Worm (Caenorhabditis elegans): ENCODE measurements around the gene F23D12.7.

The F23D12.7 gene

DNA sequence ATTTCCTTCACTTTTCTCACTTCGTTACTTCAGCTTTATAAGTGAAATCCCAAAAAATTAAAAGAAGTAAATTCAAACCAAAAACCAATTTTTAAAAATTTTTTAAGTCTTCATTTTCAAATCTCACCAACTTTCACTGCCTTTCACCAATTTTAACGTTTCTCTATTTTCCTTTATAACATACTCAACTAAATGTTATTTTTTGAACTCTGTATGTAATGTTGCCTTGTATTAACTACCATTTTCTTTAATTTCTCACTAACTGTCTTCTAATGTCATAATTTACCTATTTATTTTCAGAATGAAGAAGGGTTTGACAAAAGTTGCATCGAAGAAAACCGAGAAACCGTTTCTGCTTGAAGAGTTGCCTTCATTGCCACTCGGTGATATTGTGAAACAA lies 8.9 kb downstream of the F23D12.7 start, which contains the start of gene F23D12.4:
Gene F23D12.4, plus strand, starts transcription at position 301 of the 400 bp plus-strand sequence.
- TF ChIP-seq nhr-12 (tag; optimal IDR thresholded peaks at IDR 0.05) (no peak), unc-62 (GFP tag; optimal IDR thresholded peaks at IDR 0.05) (no peak), ceh-83 (GFP tag; optimal IDR thresholded peaks at IDR 0.05) (no peak), ham-2 (GFP tag; optimal IDR thresholded peaks at IDR 0.05) (no peak), mep-1 (tag; optimal IDR thresholded peaks at IDR 0.05) (no peak), ceh-39 (tag; optimal IDR thresholded peaks at IDR 0.05) (no peak), unc-120 (tag; optimal IDR thresholded peaks at IDR 0.05; ENCODE audit: poor library complexity, severe bottlenecking) (no peak), mls-2 (tag; optimal IDR thresholded peaks at IDR 0.05) (no peak), ces-1 (GFP tag; optimal IDR thresholded peaks at IDR 0.05) (no peak), tbx-8 (GFP tag; optimal IDR thresholded peaks at IDR 0.05) (no peak), snpc-4 (tag; optimal IDR thresholded peaks at IDR 0.05) (no peak), drap-1 (GFP tag; optimal IDR thresholded peaks at IDR 0.05) (no peak), sem-2 (GFP tag; optimal IDR thresholded peaks at IDR 0.05) (no peak), sptf-1 (tag; optimal IDR thresholded peaks at IDR 0.05) (no peak)

DNA sequence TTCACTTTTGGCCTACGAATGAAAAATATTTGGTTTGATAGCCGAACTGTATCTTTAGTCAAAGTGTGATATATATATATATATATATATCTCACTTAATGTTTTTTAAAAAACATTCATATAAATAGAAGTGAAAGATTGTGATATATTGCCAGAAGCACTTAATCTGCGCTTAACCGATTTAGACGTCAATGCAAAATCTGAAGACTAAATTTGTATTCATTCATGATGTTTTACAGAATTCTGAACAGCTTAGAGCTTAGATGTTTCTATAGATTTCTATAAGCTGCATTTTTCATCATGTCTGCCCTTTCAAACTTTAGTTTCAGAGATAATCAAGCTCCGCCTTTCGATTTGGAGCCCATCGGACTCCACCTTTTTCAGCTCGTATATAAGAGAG lies 11.3 kb downstream of the F23D12.7 start, which contains the start of gene F23D12.3:
Gene F23D12.3, plus strand, starts transcription at position 301 of the 400 bp plus-strand sequence.
- no peak for TF ChIP-seq mep-1 (tag; optimal IDR thresholded peaks at IDR 0.05)
- TF ChIP-seq flh-1 (GFP tag; optimal IDR thresholded peaks at IDR 0.05), result no peak
- no peak for TF ChIP-seq zip-8 (tag; optimal IDR thresholded peaks at IDR 0.05)

DNA sequence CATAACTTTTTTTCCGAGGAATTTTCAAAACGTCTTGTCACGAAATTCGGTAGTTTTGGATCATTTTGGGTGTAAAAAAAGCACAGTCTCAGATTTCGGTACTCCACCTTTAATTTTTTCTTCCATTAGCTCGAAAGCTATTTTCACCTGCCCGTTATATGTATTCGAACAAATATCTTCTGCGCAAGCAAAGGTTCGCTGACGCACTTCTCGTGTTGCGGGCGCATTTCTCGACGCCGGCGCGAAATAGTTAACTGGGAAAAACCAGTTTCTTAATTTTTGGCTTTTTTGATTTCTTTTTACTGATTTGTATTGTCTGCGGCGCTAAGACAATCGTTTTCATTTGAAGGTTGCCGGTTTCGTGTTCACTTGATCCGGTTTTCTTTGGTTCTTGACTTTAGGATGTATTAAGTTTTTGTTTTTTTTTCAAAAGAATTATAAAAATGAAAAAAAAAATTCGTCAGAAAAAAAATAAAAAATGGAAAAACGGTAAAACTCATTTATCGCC lies 17.9 kb downstream of the F23D12.7 start:
- no peak for TF ChIP-seq lsy-2 (tag; optimal IDR thresholded peaks at IDR 0.05)
- TF ChIP-seq flh-1 (GFP tag; optimal IDR thresholded peaks at IDR 0.05), result no peak
- TF ChIP-seq hlh-1 (tag; optimal IDR thresholded peaks at IDR 0.05), result no peak
- no peak for TF ChIP-seq drap-1 (GFP tag; optimal IDR thresholded peaks at IDR 0.05)
- no peak for TF ChIP-seq nhr-76 (tag; optimal IDR thresholded peaks at IDR 0.05)
- TF ChIP-seq ham-2 (GFP tag; optimal IDR thresholded peaks at IDR 0.05), result no peak
- TF ChIP-seq lin-32 (GFP tag; optimal IDR thresholded peaks at IDR 0.05), result no peak
- no peak for TF ChIP-seq nhr-12 (tag; optimal IDR thresholded peaks at IDR 0.05)
- TF ChIP-seq pha-4 (tag; optimal IDR thresholded peaks at IDR 0.05), result no peak
- no peak for TF ChIP-seq mep-1 (tag; optimal IDR thresholded peaks at IDR 0.05)
- no peak for TF ChIP-seq zip-8 (tag; optimal IDR thresholded peaks at IDR 0.05)
- no peak for TF ChIP-seq M03D4.4 (tag; optimal IDR thresholded peaks at IDR 0.05)
- no peak for TF ChIP-seq sem-2 (GFP tag; optimal IDR thresholded peaks at IDR 0.05)
- no peak for TF ChIP-seq ceh-39 (tag; optimal IDR thresholded peaks at IDR 0.05)
- TF ChIP-seq lin-13 (tag; optimal IDR thresholded peaks at IDR 0.05), result no peak
- no peak for TF ChIP-seq mls-2 (tag; optimal IDR thresholded peaks at IDR 0.05)
- no peak for TF ChIP-seq nhr-28 (tag; optimal IDR thresholded peaks at IDR 0.05)
- TF ChIP-seq bed-3 (GFP tag; optimal IDR thresholded peaks at IDR 0.05), result no peak

DNA sequence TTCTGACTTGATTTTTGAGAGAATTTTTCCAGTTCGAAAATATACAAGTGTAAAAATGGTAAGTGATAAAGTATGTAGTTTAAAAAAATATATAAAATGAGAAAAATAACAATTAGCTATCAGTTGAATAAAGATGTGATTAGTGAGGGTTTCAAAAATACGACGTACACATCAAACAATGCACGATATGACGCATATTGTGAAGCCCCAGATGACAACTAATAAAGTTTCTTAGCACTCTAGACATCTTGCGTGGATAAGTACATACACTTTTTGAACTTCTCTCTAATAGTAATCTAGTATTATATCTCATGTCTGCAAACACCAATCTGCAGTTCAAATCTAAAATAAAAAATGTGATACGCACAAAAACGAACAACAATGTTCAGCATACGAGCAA lies 23.2 kb downstream of the F23D12.7 start:
- TF ChIP-seq nhr-237 (tag; optimal IDR thresholded peaks at IDR 0.05) (no peak), nhr-76 (tag; optimal IDR thresholded peaks at IDR 0.05) (no peak), sptf-1 (tag; optimal IDR thresholded peaks at IDR 0.05) (no peak)

DNA sequence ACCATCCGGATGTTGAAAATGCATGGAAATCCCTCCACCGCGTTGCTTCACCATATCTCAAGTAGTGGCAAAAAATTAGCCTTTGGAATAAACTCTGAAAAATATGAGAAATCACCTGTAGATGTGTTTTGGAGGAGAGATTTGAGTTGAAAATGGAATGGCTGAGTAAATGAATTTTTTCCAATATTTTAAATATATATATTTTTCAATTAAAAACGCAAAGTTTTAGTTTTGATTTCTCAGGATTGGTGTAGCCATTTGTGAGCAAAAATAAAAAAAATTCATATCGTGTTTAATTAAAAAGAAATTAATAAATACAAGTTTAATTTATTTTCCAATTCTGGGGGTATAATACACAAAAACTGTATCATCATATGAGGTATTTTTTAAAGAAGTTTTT lies 25.6 kb downstream of the F23D12.7 start, which contains the start of gene F23D12.1:
Gene F23D12.1, minus strand, starts transcription at position 101 of the 400 bp plus-strand sequence.
- TF ChIP-seq snpc-4 (tag; optimal IDR thresholded peaks at IDR 0.05) (no peak), nhr-76 (tag; optimal IDR thresholded peaks at IDR 0.05) (no peak), ztf-11 (tag; optimal IDR thresholded peaks at IDR 0.05) (no peak), nhr-2 (tag; optimal IDR thresholded peaks at IDR 0.05) (no peak), ces-1 (GFP tag; optimal IDR thresholded peaks at IDR 0.05) (no peak), nhr-12 (tag; optimal IDR thresholded peaks at IDR 0.05) (no peak), nhr-237 (tag; optimal IDR thresholded peaks at IDR 0.05) (no peak), M03D4.4 (tag; optimal IDR thresholded peaks at IDR 0.05) (no peak), sptf-1 (tag; optimal IDR thresholded peaks at IDR 0.05) (no peak), ham-2 (GFP tag; optimal IDR thresholded peaks at IDR 0.05) (no peak), mep-1 (tag; optimal IDR thresholded peaks at IDR 0.05) (no peak)

DNA sequence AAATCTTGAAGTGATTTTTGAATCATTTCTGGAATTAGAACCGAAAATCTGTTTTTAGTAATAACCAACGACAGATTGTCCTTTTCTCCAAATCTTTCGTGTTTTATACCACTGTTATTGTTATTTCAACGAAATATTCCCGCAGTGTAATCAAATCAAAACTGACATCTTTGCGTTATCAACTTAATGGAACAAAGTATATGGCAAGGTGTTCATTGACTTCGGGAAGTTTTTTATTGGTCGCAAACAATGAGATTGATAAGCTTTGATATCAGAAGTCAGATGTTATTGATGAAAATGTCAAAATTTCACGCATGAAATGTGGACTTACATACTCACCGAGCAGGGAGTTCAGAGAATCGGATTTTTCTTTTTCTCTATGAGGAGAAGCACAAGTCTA lies 29.0 kb downstream of the F23D12.7 start, which contains the start of gene F23D12.11:
Gene F23D12.11, minus strand, starts transcription at position 79 of the 400 bp plus-strand sequence.
- TF ChIP-seq unc-39 (tag; optimal IDR thresholded peaks at IDR 0.05) (no peak), drap-1 (GFP tag; optimal IDR thresholded peaks at IDR 0.05) (no peak)
